Worm (Caenorhabditis elegans) whole organism, young adult: Measurements from ENCODE around the gene C02F5.14.

Experiments used
- B0261.1 ChIP-seq: sonication (generic microtip); optimal IDR thresholded peaks from 2 replicates; lab custom pipeline; 2016; ENCODE audit warnings: mild to moderate bottlenecking, missing genetic modification characterization, moderate library complexity, missing compliant biosample characterization
- B0336.3 ChIP-seq: fragments of 200-800 bp; sonication (Bioruptor generic); IDR thresholded peaks from 2 replicates; pipeline ENCODE4 v1.3.6; 2022; ENCODE audit warnings: missing genetic modification characterization, missing compliant biosample characterization
- C17E4.6 ChIP-seq: fragments of 200-800 bp; sonication (Bioruptor generic); IDR thresholded peaks from 2 replicates; pipeline ENCODE4 v1.3.6; 2022; ENCODE audit warnings: missing genetic modification reagents, missing genetic modification characterization, missing compliant biosample characterization
- D2030.7 ChIP-seq: fragments of 200-800 bp; sonication (Bioruptor generic); IDR thresholded peaks from 2 replicates; pipeline ENCODE4 v1.3.6; 2022; ENCODE audit warnings: missing genetic modification reagents, missing genetic modification characterization, missing compliant biosample characterization
- F22D6.2 ChIP-seq: sonication (generic microtip); optimal IDR thresholded peaks from 2 replicates; lab custom pipeline; 2016; ENCODE audit warnings: mild to moderate bottlenecking, missing genetic modification characterization, missing compliant biosample characterization
- F33H1.4 ChIP-seq: fragments of 200-800 bp; sonication (Bioruptor generic); IDR thresholded peaks from 2 replicates; pipeline ENCODE4 v1.3.6; 2022; ENCODE audit warnings: missing genetic modification reagents, missing genetic modification characterization, missing compliant biosample characterization
- F39B2.1 ChIP-seq: fragments of 200-800 bp; sonication (Bioruptor generic); IDR thresholded peaks from 2 replicates; pipeline ENCODE4 v1.3.6; 2022; ENCODE audit warnings: missing genetic modification reagents, missing genetic modification characterization, missing compliant biosample characterization
- F49E8.2 ChIP-seq: sonication (generic microtip); optimal IDR thresholded peaks from 3 replicates; lab custom pipeline; 2017; ENCODE audit warnings: missing genetic modification characterization, mild to moderate bottlenecking, missing compliant biosample characterization, antibody characterized with exemption, moderate library complexity; ENCODE audit not compliant: insufficient read depth
- F52B5.7 ChIP-seq: sonication (generic microtip); optimal IDR thresholded peaks from 2 replicates; lab custom pipeline; 2016; ENCODE audit warnings: mild to moderate bottlenecking, missing genetic modification characterization, missing compliant biosample characterization
- F57A8.1 ChIP-seq: fragments of 200-800 bp; sonication (Bioruptor generic); optimal IDR thresholded peaks from 2 replicates; lab custom pipeline; 2018; ENCODE audit warnings: mild to moderate bottlenecking, missing genetic modification characterization, moderate library complexity, missing compliant biosample characterization
- Y67H2A.10 ChIP-seq: fragments of 200-800 bp; sonication (Bioruptor generic); conservative IDR thresholded peaks from 2 replicates; pipeline ENCODE4 v1.3.6; 2022; ENCODE audit warnings: missing genetic modification reagents, missing genetic modification characterization, missing compliant biosample characterization
- Y95B8A.8 ChIP-seq: fragments of 200-800 bp; sonication (Bioruptor generic); IDR thresholded peaks from 2 replicates; pipeline ENCODE4 v1.3.6; 2022; ENCODE audit warnings: missing genetic modification reagents, missing genetic modification characterization, missing compliant biosample characterization
- ZK185.1 ChIP-seq: sonication (generic microtip); optimal IDR thresholded peaks from 2 replicates; lab custom pipeline; 2016; ENCODE audit warnings: mild to moderate bottlenecking, missing genetic modification characterization, missing compliant biosample characterization; ENCODE audit not compliant: poor library complexity, severe bottlenecking
- aptf-2 ChIP-seq: fragments of 200-800 bp; sonication (Bioruptor generic); conservative IDR thresholded peaks from 2 replicates; pipeline ENCODE4 v1.3.6; 2022; ENCODE audit warnings: missing genetic modification reagents, missing genetic modification characterization, missing compliant biosample characterization
- aptf-3 ChIP-seq: fragments of 200-800 bp; sonication (Bioruptor generic); IDR thresholded peaks from 2 replicates; pipeline ENCODE4 v1.3.6; 2022; ENCODE audit warnings: missing genetic modification characterization, missing compliant biosample characterization
- atf-7 ChIP-seq: sonication (generic microtip); optimal IDR thresholded peaks from 2 replicates; lab custom pipeline; 2017; ENCODE audit warnings: mild to moderate bottlenecking, missing genetic modification characterization, missing compliant biosample characterization
- athp-1 ChIP-seq: sonication (generic microtip); optimal IDR thresholded peaks from 2 replicates; lab custom pipeline; 2017; ENCODE audit warnings: mild to moderate bottlenecking, missing genetic modification characterization, missing compliant biosample characterization
- attf-5 ChIP-seq: fragments of 200-800 bp; sonication (Bioruptor generic); optimal IDR thresholded peaks from 2 replicates; lab custom pipeline; 2018; ENCODE audit warnings: mild to moderate bottlenecking, missing genetic modification characterization, missing compliant biosample characterization
- ceh-27 ChIP-seq: fragments of 200-800 bp; sonication (Bioruptor generic); optimal IDR thresholded peaks from 2 replicates; lab custom pipeline; 2018; ENCODE audit warnings: mild to moderate bottlenecking, missing genetic modification characterization, moderate library complexity, missing compliant biosample characterization
- ceh-58 ChIP-seq: fragments of 200-800 bp; sonication (Bioruptor generic); IDR thresholded peaks from 2 replicates; pipeline ENCODE4 v1.3.6; 2022; ENCODE audit warnings: missing genetic modification characterization, missing compliant biosample characterization
- dox-1 ChIP-seq: fragments of 200-800 bp; sonication (Bioruptor generic); IDR thresholded peaks from 2 replicates; pipeline ENCODE4 v1.3.6; 2022; ENCODE audit warnings: missing genetic modification reagents, missing genetic modification characterization, missing compliant biosample characterization
- dpl-1 ChIP-seq: fragments of 150-350 bp; optimal IDR thresholded peaks from 2 replicates; lab custom pipeline; 2014; ENCODE audit warnings: missing biosample characterization, missing genetic modification reagents, missing genetic modification characterization
- egrh-3 ChIP-seq: fragments of 200-800 bp; sonication (Bioruptor generic); IDR thresholded peaks from 2 replicates; pipeline ENCODE4 v1.3.6; 2022; ENCODE audit warnings: missing genetic modification reagents, missing genetic modification characterization, missing compliant biosample characterization
- ekl-4 ChIP-seq: fragments of 200-800 bp; sonication (Bioruptor generic); IDR thresholded peaks from 2 replicates; pipeline ENCODE4 v1.3.6; 2022; ENCODE audit warnings: missing genetic modification reagents, missing genetic modification characterization, missing compliant biosample characterization
- him-1 ChIP-seq: sonication (generic microtip); optimal IDR thresholded peaks from 2 replicates; lab custom pipeline; 2016; ENCODE audit warnings: missing genotype, missing genetic modification reagents, missing genetic modification characterization, missing compliant biosample characterization
- hlh-26 ChIP-seq: fragments of 200-800 bp; sonication (Bioruptor generic); conservative IDR thresholded peaks from 2 replicates; pipeline ENCODE4 v1.3.6; 2022; ENCODE audit warnings: missing genetic modification reagents, missing genetic modification characterization, missing compliant biosample characterization
- hmg-1.2 ChIP-seq: fragments of 200-800 bp; sonication (Bioruptor generic); IDR thresholded peaks from 2 replicates; pipeline ENCODE4 v1.3.6; 2022; ENCODE audit warnings: missing genetic modification reagents, missing genetic modification characterization, missing compliant biosample characterization
- hsf-1 ChIP-seq: fragments of 200-800 bp; sonication (Bioruptor generic); IDR thresholded peaks from 2 replicates; pipeline ENCODE4 v1.3.6; 2022; ENCODE audit warnings: missing genetic modification reagents, missing genetic modification characterization, missing compliant biosample characterization
- lin-54 ChIP-seq: fragments of 200-800 bp; sonication (Bioruptor generic); optimal IDR thresholded peaks from 2 replicates; lab custom pipeline; 2018; ENCODE audit warnings: mild to moderate bottlenecking, missing genetic modification characterization, missing compliant biosample characterization
- lsy-27 ChIP-seq: sonication (generic microtip); optimal IDR thresholded peaks from 2 replicates; lab custom pipeline; 2017; ENCODE audit warnings: missing genetic modification characterization, mild to moderate bottlenecking, missing compliant biosample characterization, antibody characterized with exemption, missing genotype, borderline replicate concordance; ENCODE audit not compliant: insufficient read depth
- madf-10 ChIP-seq: sonication (generic microtip); optimal IDR thresholded peaks from 2 replicates; lab custom pipeline; 2016; ENCODE audit warnings: mild to moderate bottlenecking, missing genetic modification characterization, missing compliant biosample characterization
- madf-3 ChIP-seq: fragments of 200-800 bp; sonication (Bioruptor generic); IDR thresholded peaks from 2 replicates; pipeline ENCODE4 v1.3.6; 2022; ENCODE audit warnings: missing genetic modification reagents, missing genetic modification characterization, missing compliant biosample characterization
- madf-8 ChIP-seq: fragments of 200-800 bp; sonication (Bioruptor generic); conservative IDR thresholded peaks from 2 replicates; pipeline ENCODE4 v1.3.6; 2022; ENCODE audit warnings: missing genetic modification reagents, missing genetic modification characterization, missing compliant biosample characterization
- mcd-1 ChIP-seq: fragments of 200-800 bp; sonication (Bioruptor generic); IDR thresholded peaks from 2 replicates; pipeline ENCODE4 v1.3.6; 2022; ENCODE audit warnings: missing genetic modification reagents, missing genetic modification characterization, missing compliant biosample characterization
- nfyb-1 ChIP-seq: fragments of 200-800 bp; sonication (Bioruptor generic); IDR thresholded peaks from 2 replicates; pipeline ENCODE4 v1.3.6; 2022; ENCODE audit warnings: missing genetic modification reagents, missing genetic modification characterization, missing compliant biosample characterization
- snpc-4 ChIP-seq, 5 experiments: fragments of 150-350 bp in 1 of 5; sonication (generic microtip) in 4 of 5; optimal IDR thresholded peaks; 2 replicates each; lab custom pipeline; 2014 to 2018; ENCODE audit warnings: missing genetic modification characterization in 5 of 5, missing biosample characterization in 3 of 5, antibody characterized with exemption in 2 of 5, mild to moderate bottlenecking in 2 of 5, missing compliant biosample characterization in 2 of 5, missing genotype in 2 of 5, moderate library complexity in 2 of 5, missing genetic modification reagents in 1 of 5
- somi-1 ChIP-seq: fragments of 200-800 bp; sonication (Bioruptor generic); optimal IDR thresholded peaks from 2 replicates; lab custom pipeline; 2018; ENCODE audit warnings: mild to moderate bottlenecking, missing genetic modification characterization, missing compliant biosample characterization
- sptf-2 ChIP-seq: fragments of 200-800 bp; sonication (Bioruptor generic); optimal IDR thresholded peaks from 2 replicates; lab custom pipeline; 2018; ENCODE audit warnings: mild to moderate bottlenecking, missing genetic modification characterization, missing compliant biosample characterization
- tlf-1 ChIP-seq: fragments of 200-800 bp; sonication (Bioruptor generic); optimal IDR thresholded peaks from 2 replicates; lab custom pipeline; 2018; ENCODE audit warnings: mild to moderate bottlenecking, missing genetic modification characterization, missing compliant biosample characterization
- zfh-2 ChIP-seq: fragments of 200-800 bp; sonication (Bioruptor generic); conservative IDR thresholded peaks from 2 replicates; pipeline ENCODE4 v1.3.6; 2022; ENCODE audit warnings: missing genetic modification reagents, missing genetic modification characterization, missing compliant biosample characterization
- zim-3 ChIP-seq: sonication (generic microtip); optimal IDR thresholded peaks from 2 replicates; lab custom pipeline; 2017; ENCODE audit warnings: mild to moderate bottlenecking, missing genetic modification characterization, moderate library complexity, missing compliant biosample characterization
- ztf-18 ChIP-seq: sonication (generic microtip); optimal IDR thresholded peaks from 2 replicates; lab custom pipeline; 2016; ENCODE audit warnings: missing genotype, mild to moderate bottlenecking, missing genetic modification characterization, missing compliant biosample characterization

C02F5.14 gene

DNA sequence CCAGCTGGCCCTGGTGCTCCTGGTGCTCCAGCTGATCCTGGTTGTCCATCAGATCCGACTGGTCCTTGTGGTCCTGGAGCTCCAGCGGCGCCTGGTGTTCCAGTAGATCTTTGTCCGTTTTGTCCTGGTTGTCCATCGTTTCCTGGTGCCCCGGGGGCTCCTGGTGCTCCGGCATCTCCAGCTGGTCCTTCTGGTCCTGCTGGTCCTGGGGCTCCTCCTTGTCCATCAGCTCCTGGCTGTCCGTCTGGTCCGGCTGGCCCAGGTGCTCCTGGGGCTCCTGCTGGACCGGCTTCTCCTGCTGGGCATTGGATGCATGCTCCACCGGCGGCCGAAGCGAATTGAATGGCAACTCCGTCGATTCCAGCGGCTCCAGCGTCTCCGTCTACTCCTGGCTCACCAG, 27.3 kb upstream of the C02F5.14 start:
- TF ChIP-seq dox-1 (GFP tag; lab: Robert Waterston, UW) (0 out of 2 replicates have a peak, but pooled peaks have one; percentile 23), egrh-3 (GFP tag; lab: Robert Waterston, UW) (peak; percentile 97), athp-1 (no peak), lin-54 (GFP tag; lab: Kevin White, UChicago) (no peak), mcd-1 (peak; percentile 27; the same call in 1 of the 2 replicates), F52B5.7 (tag; lab: Kevin White, UChicago) (peak; percentile 44), nfyb-1 (GFP tag; lab: Robert Waterston, UW) (0 out of 2 replicates have a peak, but pooled peaks have one; percentile 9), zfh-2 (GFP tag; lab: Robert Waterston, UW) (peak; percentile 95)

DNA sequence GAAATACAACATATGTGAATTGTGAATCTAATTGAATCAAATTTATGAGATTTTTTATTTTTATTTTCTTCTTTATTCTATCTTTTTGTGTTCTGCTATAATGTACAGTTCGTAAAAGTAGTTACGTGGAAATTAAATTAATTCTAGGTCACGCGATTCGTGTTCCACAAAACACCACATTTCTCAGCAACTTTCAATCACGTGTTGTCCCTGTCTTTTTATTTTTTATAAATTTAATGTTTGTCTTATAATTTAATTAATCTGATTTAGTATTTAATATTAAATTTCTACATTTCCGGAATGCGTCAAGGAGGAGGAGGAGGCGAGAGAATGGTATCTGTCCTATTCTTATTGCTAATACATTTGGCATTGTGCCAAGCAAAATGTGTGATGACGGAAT, 22.7 kb upstream of the C02F5.14 start, which contains the start of gene ncr-2:
Gene ncr-2, plus strand, starts transcription at position 301 of the 400 bp plus-strand sequence.
- TF ChIP-seq F22D6.2 (tag; lab: Kevin White, UChicago) (no peak), madf-10 (tag; lab: Kevin White, UChicago) (no peak), Y95B8A.8 (GFP tag; lab: Robert Waterston, UW) (no peak), atf-7 (no peak)

DNA sequence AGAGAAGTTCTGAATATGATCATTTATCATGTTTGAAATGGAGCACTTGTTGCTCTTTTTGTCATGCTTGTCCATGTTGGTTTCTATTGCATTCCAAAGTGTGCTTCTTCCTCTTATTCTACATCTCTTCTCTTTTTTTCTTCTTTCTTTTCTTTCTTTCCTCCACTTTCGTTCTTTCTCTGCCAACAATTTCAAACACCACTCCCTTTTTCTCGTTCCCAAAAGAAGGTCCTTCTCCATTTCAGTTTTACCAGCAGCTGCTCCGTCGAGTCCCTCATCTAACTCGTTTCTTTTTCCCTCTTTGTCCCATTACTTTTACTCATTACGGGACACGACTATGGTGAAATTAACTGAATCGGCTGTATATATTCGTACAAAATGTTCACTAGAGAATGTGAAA, 19.6 kb upstream of the C02F5.14 start, which contains the start of gene F09G8.5:
Gene F09G8.5, plus strand, starts transcription at position 38 of the 400 bp plus-strand sequence.
- TF ChIP-seq somi-1 (GFP tag; lab: Kevin White, UChicago) (no peak), F39B2.1 (GFP tag; lab: Robert Waterston, UW) (no peak), sptf-2 (no peak), ekl-4 (GFP tag; lab: Robert Waterston, UW) (no peak), ceh-27 (GFP tag; lab: Kevin White, UChicago) (no peak), madf-10 (tag; lab: Kevin White, UChicago) (no peak), aptf-3 (no peak), hlh-26 (no peak), Y67H2A.10 (no peak), zim-3 (tag; lab: Kevin White, UChicago) (no peak), ZK185.1 (tag; lab: Kevin White, UChicago) (no peak), F57A8.1 (GFP tag; lab: Kevin White, UChicago) (no peak), madf-3 (GFP tag; lab: Robert Waterston, UW) (no peak), hsf-1 (GFP tag; lab: Robert Waterston, UW) (no peak), snpc-4 (GFP tag; optimal IDR thresholded peaks at IDR 0.05; lab: Kevin White, UChicago) (no peak), snpc-4 (tag; optimal IDR thresholded peaks at IDR 0.05; lab: Kevin White, UChicago) (no peak), zfh-2 (GFP tag; lab: Robert Waterston, UW) (no peak), F49E8.2 (tag; lab: Kevin White, UChicago) (no peak), ztf-18 (tag; lab: Kevin White, UChicago) (no peak), tlf-1 (GFP tag; lab: Kevin White, UChicago) (no peak)
- TF ChIP-seq, all 124 proteins: peak for 0

DNA sequence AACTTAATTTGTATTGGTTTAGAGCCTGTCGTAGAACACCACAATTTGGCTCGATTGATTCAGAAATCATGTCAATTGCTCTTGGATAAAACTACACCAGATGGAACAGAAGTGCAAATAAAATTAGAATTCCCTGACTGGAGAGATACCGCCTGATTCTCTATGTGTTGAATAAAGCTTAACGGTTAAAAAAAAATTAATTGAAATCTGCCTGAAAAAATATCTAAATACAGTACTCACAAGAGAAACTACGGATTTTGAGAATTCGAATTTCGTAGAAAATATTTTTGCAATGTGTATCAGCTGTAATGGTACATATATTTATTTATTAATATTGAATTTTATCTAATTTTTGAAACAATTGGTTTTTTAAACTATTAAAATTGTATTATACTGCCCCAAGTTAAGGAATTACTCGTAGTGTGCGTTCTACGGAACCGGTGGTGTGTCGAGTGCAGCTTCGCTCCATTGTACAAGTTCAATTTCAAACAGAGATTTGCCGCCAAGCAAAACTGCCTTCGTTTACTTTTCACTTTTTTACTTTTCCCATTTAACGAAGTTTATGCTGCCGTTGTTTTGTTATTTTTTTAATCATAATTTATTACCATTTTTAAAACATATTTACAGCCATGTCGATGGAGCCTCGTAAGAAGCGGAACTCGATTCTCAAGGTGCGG, 14.8 kb upstream of the C02F5.14 start, which contains the start of gene knl-1:
Gene knl-1, plus strand, starts transcription at position 626 of the 677 bp plus-strand sequence.
- TF ChIP-seq hmg-1.2, result peak; percentile 46; the same call in 1 of the 2 replicates
- peak; percentile 4 for TF ChIP-seq madf-10 (tag; lab: Kevin White, UChicago)
- TF ChIP-seq D2030.7 (GFP tag; lab: Robert Waterston, UW), result peak; percentile 74
- no peak for TF ChIP-seq him-1 (tag; lab: Kevin White, UChicago)
- TF ChIP-seq nfyb-1 (GFP tag; lab: Robert Waterston, UW), result no peak
- TF ChIP-seq ekl-4 (GFP tag; lab: Robert Waterston, UW), result no peak
- peak; percentile 59 for TF ChIP-seq attf-5 (GFP tag; lab: Kevin White, UChicago)
- TF ChIP-seq madf-8 (GFP tag; lab: Robert Waterston, UW), result peak; percentile 51; the same call in 1 of the 2 replicates
- TF ChIP-seq ceh-58 (GFP tag; lab: Robert Waterston, UW), result no peak
- no peak for TF ChIP-seq aptf-3
- TF ChIP-seq B0336.3 (GFP tag; lab: Robert Waterston, UW), result no peak
- TF ChIP-seq lsy-27 (tag; lab: Kevin White, UChicago), result no peak
- TF ChIP-seq aptf-2, result 0 out of 2 replicates have a peak, but pooled peaks have one; percentile 51
- peak; percentile 44 for TF ChIP-seq F33H1.4
- no peak for TF ChIP-seq C17E4.6
- peak; percentile 79 for TF ChIP-seq dpl-1
- no peak for TF ChIP-seq B0261.1
